Fruit fly (Drosophila melanogaster) whole organism, adult: ENCODE results near the gene Grip84.

Source experiments
- CG11617 ChIP-seq: fragments of 200-800 bp; sonication (Bioruptor generic); optimal IDR thresholded peaks from 2 replicates; lab custom pipeline; 2017; ENCODE audit warnings: mild to moderate bottlenecking, missing biosample characterization, missing genetic modification reagents, missing genetic modification characterization
- CG12768 ChIP-seq: fragments of 200-800 bp; sonication (Bioruptor generic); optimal IDR thresholded peaks from 2 replicates; lab custom pipeline; 2017; ENCODE audit warnings: missing biosample characterization, missing genetic modification characterization, mild to moderate bottlenecking, moderate library complexity, missing genetic modification reagents
- CG1620 ChIP-seq: fragments of 200-800 bp; sonication (Bioruptor generic); optimal IDR thresholded peaks from 2 replicates; lab custom pipeline; 2016; ENCODE audit warnings: missing biosample characterization, missing genetic modification characterization
- CG5204 ChIP-seq: fragments of 200-800 bp; sonication (Bioruptor generic); optimal IDR thresholded peaks from 2 replicates; lab custom pipeline; 2016; ENCODE audit warnings: missing biosample characterization, missing genetic modification characterization
- CG7045 ChIP-seq: fragments of 200-800 bp; sonication (Bioruptor generic); optimal IDR thresholded peaks from 2 replicates; lab custom pipeline; 2017; ENCODE audit warnings: missing biosample characterization, mild to moderate bottlenecking, missing genetic modification characterization
- Clk ChIP-seq: fragments of 200-800 bp; sonication (Bioruptor generic); optimal IDR thresholded peaks from 2 replicates; lab custom pipeline; 2017; ENCODE audit warnings: missing biosample characterization, missing genetic modification characterization
- Crg-1 ChIP-seq: fragments of 200-800 bp; sonication (Bioruptor generic); optimal IDR thresholded peaks from 2 replicates; lab custom pipeline; 2016; ENCODE audit warnings: missing biosample characterization, missing genetic modification characterization
- Mnt ChIP-seq: fragments of 200-800 bp; sonication (Bioruptor generic); optimal IDR thresholded peaks from 2 replicates; lab custom pipeline; 2016; ENCODE audit warnings: missing biosample characterization, mild to moderate bottlenecking, missing genetic modification characterization
- cic ChIP-seq: fragments of 200-800 bp; sonication (Bioruptor generic); optimal IDR thresholded peaks from 2 replicates; lab custom pipeline; 2017; ENCODE audit warnings: missing biosample characterization, mild to moderate bottlenecking, missing genetic modification characterization, moderate library complexity
- cnc ChIP-seq, 2 experiments: fragments of >200 bp; optimal IDR thresholded peaks; 2 replicates each; lab custom pipeline; 2017
- kay ChIP-seq: fragments of 200-800 bp; sonication (Bioruptor generic); peaks from one replicate; lab custom pipeline; 2016; ENCODE audit warnings: missing biosample characterization, missing genetic modification characterization, borderline replicate concordance
- toe ChIP-seq: fragments of 200-800 bp; sonication (Bioruptor generic); optimal IDR thresholded peaks from 2 replicates; lab custom pipeline; 2016; ENCODE audit warnings: missing biosample characterization, missing genetic modification characterization

dm6 chrX:19595862-19596261, 30.3 kb upstream of the Grip84 start:
- no peak for TF ChIP-seq CG7045 (GFP tag; lab: Kevin White, UChicago)
- TF ChIP-seq Mnt (GFP tag; lab: Kevin White, UChicago), result no peak
- no peak for TF ChIP-seq CG5204
- no peak for TF ChIP-seq CG1620 (GFP tag; lab: Kevin White, UChicago)
- TF ChIP-seq kay, result no peak
- TF ChIP-seq cic (GFP tag; lab: Kevin White, UChicago), result no peak
- no peak for TF ChIP-seq toe (GFP tag; lab: Kevin White, UChicago)
- no peak for TF ChIP-seq CG11617 (GFP tag; lab: Kevin White, UChicago)
- no peak for TF ChIP-seq Crg-1 (GFP tag; lab: Kevin White, UChicago)
- TF ChIP-seq cnc (optimal IDR thresholded peaks at IDR 0.05; lab: Kevin White, UChicago), result no peak
- no peak for TF ChIP-seq CG12768 (GFP tag; lab: Kevin White, UChicago)
- no peak for TF ChIP-seq Clk
